Worm (Caenorhabditis elegans) whole organism, L2 larva: ENCODE measurements around the gene F28C6.5.

Source experiments
- Y55F3AM.14 ChIP-seq: fragments of 200-800 bp; sonication (Bioruptor generic); optimal IDR thresholded peaks from 2 replicates; lab custom pipeline; 2018; ENCODE audit warnings: mild to moderate bottlenecking, missing genetic modification characterization, missing compliant biosample characterization
- aly-2 ChIP-seq: fragments of 150-350 bp; optimal IDR thresholded peaks from 2 replicates; lab custom pipeline; 2014; ENCODE audit warnings: missing biosample characterization, missing genetic modification characterization
- ama-1 ChIP-seq: fragments of 150-350 bp; optimal IDR thresholded peaks from 2 replicates; lab custom pipeline; 2018; ENCODE audit warnings: inconsistent platforms
- blmp-1 ChIP-seq: sonication (generic microtip); optimal IDR thresholded peaks from 2 replicates; lab custom pipeline; 2017; ENCODE audit warnings: missing genetic modification characterization, mild to moderate bottlenecking, missing compliant biosample characterization, antibody characterized with exemption, moderate library complexity; ENCODE audit not compliant: insufficient read depth
- ceh-16 ChIP-seq: fragments of 150-350 bp; optimal IDR thresholded peaks from 2 replicates; lab custom pipeline; 2014; ENCODE audit warnings: missing biosample characterization, missing genetic modification characterization
- ceh-82 ChIP-seq: fragments of 150-350 bp; optimal IDR thresholded peaks from 2 replicates; lab custom pipeline; 2014; ENCODE audit warnings: missing biosample characterization, missing genetic modification characterization
- egl-27 ChIP-seq: sonication (generic microtip); optimal IDR thresholded peaks from 3 replicates; lab custom pipeline; 2017; ENCODE audit warnings: missing biosample characterization, missing genetic modification reagents, missing genetic modification characterization
- elt-1 ChIP-seq: fragments of 150-350 bp; optimal IDR thresholded peaks from 2 replicates; lab custom pipeline; 2014; ENCODE audit warnings: missing biosample characterization, missing genetic modification characterization
- elt-3 ChIP-seq: sonication (generic microtip); optimal IDR thresholded peaks from 2 replicates; lab custom pipeline; 2017; ENCODE audit warnings: missing biosample characterization, missing genetic modification characterization
- fos-1 ChIP-seq: fragments of 150-350 bp; optimal IDR thresholded peaks from 2 replicates; lab custom pipeline; 2014; ENCODE audit warnings: missing biosample characterization, missing genetic modification characterization
- lin-11 ChIP-seq: fragments of 150-350 bp; sonication (generic microtip); optimal IDR thresholded peaks from 2 replicates; lab custom pipeline; 2014; ENCODE audit warnings: missing biosample characterization, missing genetic modification characterization, inconsistent platforms, mixed read lengths
- lin-13 ChIP-seq: fragments of 150-350 bp; optimal IDR thresholded peaks from 2 replicates; lab custom pipeline; 2014; ENCODE audit warnings: missing biosample characterization, missing genetic modification reagents, missing genetic modification characterization
- lin-39 ChIP-seq: fragments of 150-350 bp; optimal IDR thresholded peaks from 2 replicates; lab custom pipeline; 2014; ENCODE audit warnings: missing biosample characterization, missing genetic modification reagents, missing genetic modification characterization
- lsy-2 ChIP-seq, 2 experiments: fragments of 150-350 bp in 1 of 2; sonication (generic microtip) in 1 of 2; optimal IDR thresholded peaks; 2 replicates each; lab custom pipeline; 2014 to 2017; ENCODE audit warnings: missing biosample characterization in 2 of 2, missing genetic modification characterization in 2 of 2
- mbf-1 ChIP-seq: sonication (generic microtip); optimal IDR thresholded peaks from 2 replicates; lab custom pipeline; 2017; ENCODE audit warnings: missing biosample characterization, missing genetic modification characterization
- nhr-11 ChIP-seq: fragments of 150-350 bp; optimal IDR thresholded peaks from 2 replicates; lab custom pipeline; 2014; ENCODE audit warnings: missing biosample characterization, missing genetic modification characterization
- nhr-129 ChIP-seq: fragments of 150-350 bp; optimal IDR thresholded peaks from 2 replicates; lab custom pipeline; 2014; ENCODE audit warnings: missing biosample characterization, missing genetic modification characterization
- nhr-21 ChIP-seq: fragments of 150-350 bp; optimal IDR thresholded peaks from 2 replicates; lab custom pipeline; 2014; ENCODE audit warnings: missing biosample characterization, missing genetic modification characterization
- nhr-237 ChIP-seq: fragments of 150-350 bp; optimal IDR thresholded peaks from 2 replicates; lab custom pipeline; 2014; ENCODE audit warnings: missing biosample characterization, missing genetic modification characterization
- nhr-77 ChIP-seq: fragments of 150-350 bp; optimal IDR thresholded peaks from 2 replicates; lab custom pipeline; 2014; ENCODE audit warnings: missing biosample characterization, missing genetic modification characterization
- sem-4 ChIP-seq: fragments of 150-350 bp; optimal IDR thresholded peaks from 2 replicates; lab custom pipeline; 2014; ENCODE audit warnings: missing biosample characterization, missing genetic modification reagents, missing genetic modification characterization
- skn-1 ChIP-seq: sonication (generic microtip); optimal IDR thresholded peaks from 2 replicates; lab custom pipeline; 2017; ENCODE audit warnings: missing biosample characterization, missing genetic modification characterization
- sma-3 ChIP-seq: sonication (generic microtip); optimal IDR thresholded peaks from 2 replicates; lab custom pipeline; 2016; ENCODE audit warnings: missing genetic modification reagents, missing genetic modification characterization, missing compliant biosample characterization
- sma-9 ChIP-seq, 2 experiments: fragments of 150-350 bp in 1 of 2; sonication (generic microtip) in 1 of 2; optimal IDR thresholded peaks; 2 replicates each; lab custom pipeline; 2014 to 2016; ENCODE audit warnings: missing genetic modification characterization in 2 of 2, mild to moderate bottlenecking in 1 of 2, missing biosample characterization in 1 of 2, missing compliant biosample characterization in 1 of 2, missing genetic modification reagents in 1 of 2, moderate library complexity in 1 of 2
- snpc-4 ChIP-seq: fragments of 150-350 bp; optimal IDR thresholded peaks from 2 replicates; lab custom pipeline; 2014; ENCODE audit warnings: missing biosample characterization, missing genetic modification characterization
- unc-39 ChIP-seq: fragments of 150-350 bp; optimal IDR thresholded peaks from 2 replicates; lab custom pipeline; 2014; ENCODE audit warnings: missing biosample characterization, missing genetic modification characterization
- unc-55 ChIP-seq: fragments of 150-350 bp; sonication (generic microtip); optimal IDR thresholded peaks from 3 replicates; lab custom pipeline; 2014; ENCODE audit warnings: missing biosample characterization, missing genetic modification reagents, missing genetic modification characterization
- unc-62 ChIP-seq: fragments of 150-350 bp; optimal IDR thresholded peaks from 2 replicates; lab custom pipeline; 2014; ENCODE audit warnings: missing biosample characterization, missing genetic modification reagents, missing genetic modification characterization
- zag-1 ChIP-seq: fragments of 150-350 bp; optimal IDR thresholded peaks from 2 replicates; lab custom pipeline; 2014; ENCODE audit warnings: missing biosample characterization, missing genetic modification characterization
- ztf-1 ChIP-seq: fragments of 200-800 bp; sonication (Bioruptor generic); conservative IDR thresholded peaks from 2 replicates; pipeline ENCODE4 v1.3.6; 2022; ENCODE audit warnings: missing genetic modification characterization, missing compliant biosample characterization
- ztf-11 ChIP-seq: sonication (generic microtip); optimal IDR thresholded peaks from 2 replicates; lab custom pipeline; 2017; ENCODE audit warnings: missing biosample characterization, missing genetic modification characterization
- ztf-4 ChIP-seq: fragments of 150-350 bp; optimal IDR thresholded peaks from 2 replicates; lab custom pipeline; 2014; ENCODE audit warnings: missing biosample characterization, missing genetic modification characterization

Gene F28C6.5

ce11 chrII:8610085-8610484 is 10.8 kb downstream of the F28C6.5 start, which contains the start of gene F28C6.9:
Gene F28C6.9, minus strand, starts transcription at chrII:8610185.
- TF ChIP-seq nhr-77 (tag; lab: Kevin White, UChicago), result no peak
- TF ChIP-seq fos-1 (tag; lab: Kevin White, UChicago), result no peak
- TF ChIP-seq egl-27, result no peak
- TF ChIP-seq, all 48 proteins: peak for 0

- no peak for TF ChIP-seq lin-11 (tag; lab: Kevin White, UChicago)
- no peak for TF ChIP-seq zag-1 (tag; lab: Kevin White, UChicago)
- TF ChIP-seq sma-3 (GFP tag; lab: Kevin White, UChicago), result no peak
- no peak for TF ChIP-seq ztf-1 (GFP tag; lab: Robert Waterston, UW)
- no peak for TF ChIP-seq skn-1 (tag; lab: Kevin White, UChicago)
- no peak for TF ChIP-seq aly-2 (tag; lab: Kevin White, UChicago)
- TF ChIP-seq ztf-4 (tag; lab: Kevin White, UChicago), result no peak
- no peak for TF ChIP-seq sma-9 (GFP tag; optimal IDR thresholded peaks at IDR 0.05; lab: Kevin White, UChicago)
- TF ChIP-seq sma-9 (tag; optimal IDR thresholded peaks at IDR 0.05; lab: Kevin White, UChicago), result no peak
- TF ChIP-seq nhr-11 (tag; lab: Kevin White, UChicago), result no peak
- no peak for TF ChIP-seq snpc-4 (tag; lab: Kevin White, UChicago)
- TF ChIP-seq ztf-11, result no peak
Observed at ce11 chrII:8610585-8610984, 11.3 kb downstream of the F28C6.5 start.

ce11 chrII:8611330-8611729 is 12.0 kb downstream of the F28C6.5 start:
- no peak for TF ChIP-seq blmp-1 (tag; lab: Kevin White, UChicago)
- TF ChIP-seq elt-3, result no peak
- TF ChIP-seq lin-13 (GFP tag; lab: Kevin White, UChicago), result no peak
- no peak for TF ChIP-seq skn-1 (tag; lab: Kevin White, UChicago)
- TF ChIP-seq nhr-237 (tag; lab: Kevin White, UChicago), result no peak
- no peak for TF ChIP-seq lsy-2 (tag; optimal IDR thresholded peaks at IDR 0.05; lab: Kevin White, UChicago)
- TF ChIP-seq ztf-1 (GFP tag; lab: Robert Waterston, UW), result no peak
- no peak for TF ChIP-seq unc-62 (GFP tag; lab: Kevin White, UChicago)
- TF ChIP-seq ceh-82, result no peak
- TF ChIP-seq lin-11 (tag; lab: Kevin White, UChicago), result no peak
- TF ChIP-seq, all 48 proteins: peak for 0

ce11 chrII:8612470-8612869 is 13.2 kb downstream of the F28C6.5 start, which contains the start of gene T22C8.1:
Gene T22C8.1, plus strand, starts transcription at chrII:8612770.
- no peak for TF ChIP-seq nhr-21
- TF ChIP-seq ama-1 (lab: Kevin White, UChicago), result no peak
- TF ChIP-seq ceh-16, result no peak
- no peak for TF ChIP-seq lin-39 (tag; lab: Kevin White, UChicago)
- no peak for TF ChIP-seq egl-27

- TF ChIP-seq fos-1 (tag; lab: Kevin White, UChicago) (no peak), nhr-129 (no peak), unc-55 (GFP tag; lab: Kevin White, UChicago) (no peak), Y55F3AM.14 (no peak), zag-1 (tag; lab: Kevin White, UChicago) (no peak), mbf-1 (tag; lab: Kevin White, UChicago) (no peak), elt-1 (tag; lab: Kevin White, UChicago) (no peak), sem-4 (tag; lab: Kevin White, UChicago) (no peak), egl-27 (no peak)
Observed at ce11 chrII:8616155-8616554, 16.8 kb downstream of the F28C6.5 start.

ce11 chrII:8617516-8617915 is 18.2 kb downstream of the F28C6.5 start, which contains the start of gene chhy-1:
Gene chhy-1, minus strand, starts transcription at chrII:8617616.
- TF ChIP-seq ztf-1 (GFP tag; lab: Robert Waterston, UW) (no peak), nhr-21 (no peak), unc-62 (GFP tag; lab: Kevin White, UChicago) (no peak), ztf-4 (tag; lab: Kevin White, UChicago) (no peak), unc-39 (no peak)
